Fruit fly (Drosophila melanogaster): ENCODE measurements around the gene CG11857.
A peak's percentile ranks its signal among the peaks of the same experiment; 100 is the strongest.

Gene CG11857

dm6 chr3R:25262322-25262761 lies 3.6 kb downstream of the CG11857 start, which contains the start of the genes Kdsr and CG11858 (continued):
- no peak for TF ChIP-seq CG2678 (tag; optimal IDR thresholded peaks at IDR 0.05)
- TF ChIP-seq Ptx1 (GFP tag; IDR thresholded peaks at IDR 0.05) = peak; percentile 81
- peak; percentile 56; the same call in 1 of the 2 replicates for TF ChIP-seq E2f2 (GFP tag; IDR thresholded peaks at IDR 0.05)
- TF ChIP-seq CG12219 (GFP tag; optimal IDR thresholded peaks at IDR 0.05) = no peak
- TF ChIP-seq BtbVII (GFP tag; optimal IDR thresholded peaks at IDR 0.05) = no peak
- peak; percentile 52 for TF ChIP-seq CG7786 (GFP tag; optimal IDR thresholded peaks at IDR 0.05)
- peak; percentile 25 for TF ChIP-seq CG18619 (GFP tag; optimal IDR thresholded peaks at IDR 0.05)
- no peak for TF ChIP-seq CG12071 (GFP tag; optimal IDR thresholded peaks at IDR 0.05)
- TF ChIP-seq CrebB (tag; optimal IDR thresholded peaks at IDR 0.05) = peak; percentile 44
- TF ChIP-seq corto (GFP tag; optimal IDR thresholded peaks at IDR 0.05) = no peak
- peak; percentile 40 for TF ChIP-seq luna (GFP tag; optimal IDR thresholded peaks at IDR 0.05)
- no peak for TF ChIP-seq odd (GFP tag; optimal IDR thresholded peaks at IDR 0.05)
- TF ChIP-seq sqz (GFP tag; optimal IDR thresholded peaks at IDR 0.05) = no peak
- TF ChIP-seq Hmr (GFP tag; optimal IDR thresholded peaks at IDR 0.05) = peak; percentile 67
- 0 out of 2 replicates have a peak, but pooled peaks have one; percentile 17 for TF ChIP-seq sim (GFP tag; IDR thresholded peaks at IDR 0.05)
- no peak for TF ChIP-seq CG11085 (GFP tag; IDR thresholded peaks at IDR 0.05)
- TF ChIP-seq D (optimal IDR thresholded peaks at IDR 0.05) = no peak
- no peak for TF ChIP-seq D (GFP tag; optimal IDR thresholded peaks at IDR 0.05)
- TF ChIP-seq NC2β (GFP tag; optimal IDR thresholded peaks at IDR 0.05) = peak; percentile 46
- peak; percentile 34 for TF ChIP-seq tin (GFP tag; optimal IDR thresholded peaks at IDR 0.05)
- peak; percentile 60 for TF ChIP-seq Nf-YC (tag; optimal IDR thresholded peaks at IDR 0.05)
- no peak for TF ChIP-seq CG42726 (GFP tag; IDR thresholded peaks at IDR 0.05; ENCODE audit: partially characterized antibody)
- TF ChIP-seq Max (GFP tag; optimal IDR thresholded peaks at IDR 0.05) = peak; percentile 72
- TF ChIP-seq ATbp (GFP tag; optimal IDR thresholded peaks at IDR 0.05) = no peak
- TF ChIP-seq slou (GFP tag; optimal IDR thresholded peaks at IDR 0.05) = no peak
- peak; percentile 3 for TF ChIP-seq Side (GFP tag; optimal IDR thresholded peaks at IDR 0.05)
- peak; percentile 54; the same call in 1 of the 2 replicates for TF ChIP-seq ranshi (GFP tag; IDR thresholded peaks at IDR 0.05)
- no peak for TF ChIP-seq CG4360 (GFP tag; IDR thresholded peaks at IDR 0.05)
- TF ChIP-seq Nf-YB (GFP tag; optimal IDR thresholded peaks at IDR 0.05) = peak; percentile 5
- TF ChIP-seq Asciz (GFP tag; optimal IDR thresholded peaks at IDR 0.05) = no peak
- TF ChIP-seq Dek (tag; optimal IDR thresholded peaks at IDR 0.05) = peak; percentile 52
- TF ChIP-seq CG4617 (GFP tag; optimal IDR thresholded peaks at IDR 0.05; ENCODE audit: borderline replicate concordance) = peak; percentile 30
- no peak for TF ChIP-seq ac (GFP tag; optimal IDR thresholded peaks at IDR 0.05)
- TF ChIP-seq al (GFP tag; IDR thresholded peaks at IDR 0.05) = peak; percentile 61
- no peak for TF ChIP-seq pfk (GFP tag; optimal IDR thresholded peaks at IDR 0.05)
- TF ChIP-seq MBD-R2 (GFP tag; IDR thresholded peaks at IDR 0.05) = peak; percentile 86
- peak; percentile 48 for TF ChIP-seq mam (GFP tag; optimal IDR thresholded peaks at IDR 0.05)
- peak; percentile 58 for TF ChIP-seq caup (GFP tag; optimal IDR thresholded peaks at IDR 0.05; ENCODE audit: severe bottlenecking)
- TF ChIP-seq dmrt11E (tag; optimal IDR thresholded peaks at IDR 0.05) = peak; percentile 52
- TF ChIP-seq dpn (GFP tag; optimal IDR thresholded peaks at IDR 0.05) = peak; percentile 56 to 57
- peak; percentile 49 for TF ChIP-seq CG12942 (GFP tag; optimal IDR thresholded peaks at IDR 0.05)
- TF ChIP-seq ind (GFP tag; optimal IDR thresholded peaks at IDR 0.05) = peak; percentile 66
- TF ChIP-seq lab (GFP tag; optimal IDR thresholded peaks at IDR 0.05) = no peak
- TF ChIP-seq cas (GFP tag; IDR thresholded peaks at IDR 0.05) = peak; percentile 52; the same call in 1 of the 2 replicates
- no peak for TF ChIP-seq NK7.1 (GFP tag; optimal IDR thresholded peaks at IDR 0.05)
- TF ChIP-seq CG14860 (GFP tag; IDR thresholded peaks at IDR 0.05; ENCODE audit: partially characterized antibody) = no peak
- peak; percentile 55 for TF ChIP-seq CG8388 (GFP tag; optimal IDR thresholded peaks at IDR 0.05)
- TF ChIP-seq CG17328 (GFP tag; IDR thresholded peaks at IDR 0.05) = peak; percentile 65
- peak; percentile 69 for TF ChIP-seq CG13424 (tag; optimal IDR thresholded peaks at IDR 0.05)
- no peak for TF ChIP-seq CG11723 (GFP tag; optimal IDR thresholded peaks at IDR 0.05)
